Worm (Caenorhabditis elegans): Measurements from ENCODE around the gene str-97.

str-97 gene

DNA sequence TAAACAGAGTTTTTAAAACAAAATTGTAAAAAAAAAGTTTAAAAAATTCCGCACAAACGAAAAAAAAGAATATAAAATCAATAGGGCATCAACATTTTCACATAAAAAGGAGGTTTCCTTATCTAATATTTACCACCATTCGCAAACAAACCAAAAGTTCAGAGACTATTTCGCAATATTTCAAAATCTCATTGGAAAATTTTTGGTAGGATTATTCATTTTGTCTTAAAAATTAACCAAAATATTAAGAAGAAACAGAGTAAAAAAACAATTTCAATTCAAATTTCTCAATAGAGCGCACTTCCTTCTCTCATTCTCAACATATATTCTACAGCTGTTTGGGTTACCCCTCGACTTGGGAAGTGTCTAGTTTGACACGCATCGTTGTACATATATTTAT lies 5.1 kb upstream of the str-97 start:
- TF ChIP-seq unc-62 (GFP tag; optimal IDR thresholded peaks at IDR 0.05) (no peak), pqm-1 (tag; optimal IDR thresholded peaks at IDR 0.05) (peak; percentile 16), pha-4 (tag; optimal IDR thresholded peaks at IDR 0.05) (peak; percentile 71), ztf-4 (tag; optimal IDR thresholded peaks at IDR 0.05) (no peak), elt-2 (tag; optimal IDR thresholded peaks at IDR 0.05) (peak; percentile 42), skn-1 (tag; optimal IDR thresholded peaks at IDR 0.05) (no peak)

DNA sequence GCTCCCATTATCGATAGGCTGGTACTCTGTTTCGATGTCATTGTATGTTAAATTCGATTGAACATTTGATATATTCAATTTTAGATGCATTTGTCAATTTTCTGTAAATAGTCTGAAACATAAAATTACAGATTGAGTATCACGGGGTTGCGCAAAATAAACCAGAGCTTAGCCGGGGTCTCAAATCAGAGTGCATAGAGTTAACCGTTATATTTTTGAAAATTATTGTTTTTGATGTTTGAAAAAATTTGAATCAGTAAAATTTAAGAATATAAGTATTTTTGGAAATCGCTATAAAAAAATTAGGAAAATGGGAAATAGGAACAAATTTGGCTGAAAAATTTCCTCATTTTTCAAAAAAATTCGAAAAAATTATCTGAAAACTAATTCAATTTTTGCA lies 4.6 kb upstream of the str-97 start, which contains the start of gene F10A3.17:
Gene F10A3.17, minus strand, starts transcription at position 101 of the 400 bp plus-strand sequence.
- TF ChIP-seq zag-1 (tag; optimal IDR thresholded peaks at IDR 0.05) (no peak), daf-12 (tag; optimal IDR thresholded peaks at IDR 0.05) (no peak), lin-15B (tag; optimal IDR thresholded peaks at IDR 0.05) (no peak), jun-1 (tag; optimal IDR thresholded peaks at IDR 0.05) (no peak), fkh-2 (tag; optimal IDR thresholded peaks at IDR 0.05) (no peak), egl-27 (tag; optimal IDR thresholded peaks at IDR 0.05) (no peak), pqm-1 (tag; optimal IDR thresholded peaks at IDR 0.05) (no peak), unc-62 (GFP tag; optimal IDR thresholded peaks at IDR 0.05) (no peak), mml-1 (tag; optimal IDR thresholded peaks at IDR 0.05) (no peak), nhr-43 (tag; optimal IDR thresholded peaks at IDR 0.05; ENCODE audit: poor library complexity, severe bottlenecking) (no peak), lin-39 (tag; optimal IDR thresholded peaks at IDR 0.05) (no peak), nhr-237 (tag; optimal IDR thresholded peaks at IDR 0.05) (no peak), nhr-12 (tag; optimal IDR thresholded peaks at IDR 0.05) (no peak)

DNA sequence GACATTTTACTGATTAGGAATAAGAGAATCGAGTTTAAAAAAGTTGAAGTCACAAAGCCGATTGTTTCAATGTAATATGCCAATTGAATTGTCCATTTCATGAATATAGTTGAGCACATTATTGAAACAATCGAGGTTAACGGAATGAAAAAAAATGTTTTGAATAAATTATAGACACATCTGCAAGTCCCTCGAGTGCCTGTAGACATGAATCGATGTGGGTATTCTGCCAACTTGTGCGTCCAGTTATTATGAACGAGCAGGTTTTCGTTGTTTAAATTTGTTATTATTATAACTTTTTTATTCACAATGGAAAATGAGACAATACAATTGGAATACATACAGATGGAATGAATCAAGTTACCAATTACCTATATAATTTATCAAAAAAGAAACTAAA lies 3.4 kb upstream of the str-97 start, which contains the start of gene str-99:
Gene str-99, minus strand, starts transcription at position 101 of the 400 bp plus-strand sequence.
- TF ChIP-seq snpc-4 (tag; optimal IDR thresholded peaks at IDR 0.05) (no peak), ama-1 (optimal IDR thresholded peaks at IDR 0.05) (no peak), ceh-9 (tag; optimal IDR thresholded peaks at IDR 0.05) (no peak), lin-15B (tag; optimal IDR thresholded peaks at IDR 0.05) (no peak), R02D3.7 (tag; optimal IDR thresholded peaks at IDR 0.05) (no peak), nhr-43 (tag; optimal IDR thresholded peaks at IDR 0.05; ENCODE audit: poor library complexity, severe bottlenecking) (no peak)

DNA sequence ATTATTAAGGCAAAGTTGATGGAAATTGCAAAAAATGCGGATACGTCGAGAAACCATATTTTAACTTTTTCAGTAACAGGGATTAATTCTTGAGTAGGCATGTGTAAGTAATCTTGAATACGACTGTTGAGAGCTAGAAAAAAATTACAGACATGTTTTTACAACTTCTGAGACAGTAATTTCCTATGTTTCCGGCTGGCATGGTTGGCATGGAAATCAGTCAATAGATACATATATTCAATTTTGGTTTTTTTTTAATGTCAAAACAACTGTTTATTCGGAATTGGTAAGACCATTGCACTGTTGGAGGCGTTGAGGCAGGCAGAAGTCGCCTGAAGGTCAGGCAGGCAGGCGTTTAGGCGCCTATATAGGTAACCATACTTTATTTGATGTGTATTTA lies 1.6 kb downstream of the str-97 start, which contains the start of gene str-254:
Gene str-254, minus strand, starts transcription at position 101 of the 400 bp plus-strand sequence.
- TF ChIP-seq ceh-82 (tag; optimal IDR thresholded peaks at IDR 0.05) (no peak), ztf-11 (tag; optimal IDR thresholded peaks at IDR 0.05) (no peak), jun-1 (tag; optimal IDR thresholded peaks at IDR 0.05) (no peak), nhr-67 (tag; optimal IDR thresholded peaks at IDR 0.05) (no peak), skn-1 (tag; optimal IDR thresholded peaks at IDR 0.05) (no peak), egl-5 (tag; optimal IDR thresholded peaks at IDR 0.05) (no peak)

DNA sequence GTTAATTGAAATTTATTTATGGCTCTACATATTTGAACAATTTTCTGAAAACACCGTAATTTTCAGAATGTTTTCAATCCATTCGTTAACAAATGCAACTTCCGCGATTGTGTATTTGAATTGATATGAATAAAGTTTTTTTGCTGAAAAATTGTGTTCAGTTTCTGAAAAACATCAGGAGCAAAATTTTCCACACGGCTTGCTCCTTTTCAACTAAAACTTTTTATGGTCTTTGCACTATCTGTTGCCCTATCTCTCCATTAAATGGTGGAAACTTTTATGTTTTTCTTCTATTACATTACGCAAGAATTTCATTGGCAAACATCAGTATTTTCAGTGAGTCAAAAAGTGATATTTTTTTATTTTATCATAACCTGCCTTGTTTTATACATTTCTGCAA lies 6.2 kb downstream of the str-97 start, which contains the start of gene F10A3.4:
Gene F10A3.4, plus strand, starts transcription at position 301 of the 400 bp plus-strand sequence.
- TF ChIP-seq fkh-2 (tag; optimal IDR thresholded peaks at IDR 0.05) (no peak), pqm-1 (tag; optimal IDR thresholded peaks at IDR 0.05) (no peak), nfya-1 (tag; optimal IDR thresholded peaks at IDR 0.05; ENCODE audit: insufficient read depth) (no peak), ceh-9 (tag; optimal IDR thresholded peaks at IDR 0.05) (no peak), ceh-28 (tag; optimal IDR thresholded peaks at IDR 0.05) (no peak), mml-1 (tag; optimal IDR thresholded peaks at IDR 0.05) (no peak), elt-2 (tag; optimal IDR thresholded peaks at IDR 0.05) (peak; percentile 15)

DNA sequence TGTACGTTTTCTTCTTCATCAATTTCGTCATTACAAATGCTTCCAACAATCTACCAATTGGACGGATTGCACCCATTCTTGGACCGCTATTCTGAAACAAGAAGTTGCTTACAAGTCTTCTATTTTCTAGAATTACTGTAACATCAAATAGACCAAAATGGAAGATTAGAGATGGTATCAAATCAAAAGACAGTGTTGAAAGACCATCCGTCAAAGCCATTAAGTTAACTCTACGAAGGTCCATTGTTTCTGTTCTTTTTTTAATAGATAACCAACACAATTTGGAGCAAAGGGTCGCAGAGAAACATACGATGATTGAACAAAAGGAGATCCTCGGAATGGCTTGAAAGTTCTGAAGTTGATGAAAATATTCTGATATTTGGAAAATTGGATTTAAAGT lies 10.0 kb downstream of the str-97 start:
- TF ChIP-seq fkh-2 (tag; optimal IDR thresholded peaks at IDR 0.05) (no peak), ceh-28 (tag; optimal IDR thresholded peaks at IDR 0.05) (no peak), elt-2 (tag; optimal IDR thresholded peaks at IDR 0.05) (no peak), pqm-1 (tag; optimal IDR thresholded peaks at IDR 0.05) (no peak), nhr-28 (tag; optimal IDR thresholded peaks at IDR 0.05) (no peak), jun-1 (tag; optimal IDR thresholded peaks at IDR 0.05) (no peak), ceh-16 (tag; optimal IDR thresholded peaks at IDR 0.05) (no peak), elt-1 (tag; optimal IDR thresholded peaks at IDR 0.05) (no peak), skn-1 (tag; optimal IDR thresholded peaks at IDR 0.05) (no peak), ztf-4 (tag; optimal IDR thresholded peaks at IDR 0.05) (no peak), nhr-237 (tag; optimal IDR thresholded peaks at IDR 0.05) (no peak), lin-39 (tag; optimal IDR thresholded peaks at IDR 0.05) (no peak), pha-4 (tag; optimal IDR thresholded peaks at IDR 0.05) (no peak), tbx-2 (tag; optimal IDR thresholded peaks at IDR 0.05) (no peak)

All from whole organism, L3 larva.